Fruit fly (Drosophila melanogaster) whole organism, pupa: ENCODE measurements around the gene Pde11.
A peak's percentile ranks its signal among the peaks of the same experiment; 100 is the strongest.

Source experiments
- CG10348 ChIP-seq: fragments of 200-800 bp; sonication (Bioruptor generic); IDR thresholded peaks from 2 replicates; pipeline ENCODE4 v1.3.6; 2022; ENCODE audit warnings: missing biosample characterization, missing genetic modification characterization
- CG12605 ChIP-seq: fragments of 200-800 bp; sonication (Bioruptor generic); IDR thresholded peaks from 2 replicates; pipeline ENCODE4 v1.3.6; 2022; ENCODE audit warnings: missing biosample characterization, missing genetic modification characterization
- CG13204 ChIP-seq: fragments of 200-800 bp; sonication (Bioruptor generic); optimal IDR thresholded peaks from 2 replicates; lab custom pipeline; 2018; ENCODE audit warnings: missing biosample characterization, mild to moderate bottlenecking, missing genetic modification characterization, moderate library complexity
- CG14655 ChIP-seq: fragments of 200-800 bp; sonication (Bioruptor generic); optimal IDR thresholded peaks from 3 replicates; lab custom pipeline; 2017; ENCODE audit warnings: mild to moderate bottlenecking, missing biosample characterization, missing genetic modification reagents, missing genetic modification characterization
- CG15710 ChIP-seq: fragments of 200-800 bp; sonication (Bioruptor generic); optimal IDR thresholded peaks from 2 replicates; lab custom pipeline; 2018; ENCODE audit warnings: missing biosample characterization, mild to moderate bottlenecking, missing genetic modification characterization, moderate library complexity
- CG17806 ChIP-seq: fragments of 200-800 bp; sonication (Bioruptor generic); optimal IDR thresholded peaks from 2 replicates; lab custom pipeline; 2018; ENCODE audit warnings: missing biosample characterization, mild to moderate bottlenecking, missing genetic modification characterization, moderate library complexity
- CG32121 ChIP-seq: fragments of 200-800 bp; sonication (Bioruptor generic); IDR thresholded peaks from 2 replicates; pipeline ENCODE4 v1.3.6; 2022; ENCODE audit warnings: missing biosample characterization, missing genetic modification characterization
- CG34367 ChIP-seq: fragments of 200-800 bp; sonication (Bioruptor generic); optimal IDR thresholded peaks from 2 replicates; lab custom pipeline; 2018; ENCODE audit warnings: missing biosample characterization, mild to moderate bottlenecking, missing genetic modification characterization
- CG4496 ChIP-seq: fragments of 200-800 bp; sonication (Bioruptor generic); IDR thresholded peaks from 3 replicates; pipeline ENCODE4 v1.3.6; 2022; ENCODE audit warnings: missing biosample characterization, missing genetic modification characterization
- CG8159 ChIP-seq: fragments of 200-800 bp; sonication (Bioruptor generic); optimal IDR thresholded peaks from 3 replicates; lab custom pipeline; 2018; ENCODE audit warnings: missing biosample characterization, mild to moderate bottlenecking, missing genetic modification characterization, moderate library complexity
- CG8301 ChIP-seq: fragments of 200-800 bp; sonication (Bioruptor generic); optimal IDR thresholded peaks from 2 replicates; lab custom pipeline; 2018; ENCODE audit warnings: missing biosample characterization, mild to moderate bottlenecking, missing genetic modification characterization
- CG9948 ChIP-seq: fragments of 200-800 bp; sonication (Bioruptor generic); optimal IDR thresholded peaks from 2 replicates; lab custom pipeline; 2018; ENCODE audit warnings: missing biosample characterization, mild to moderate bottlenecking, missing genetic modification characterization, moderate library complexity
- D1 ChIP-seq: fragments of 200-800 bp; sonication (Bioruptor generic); optimal IDR thresholded peaks from 2 replicates; lab custom pipeline; 2018; ENCODE audit warnings: missing biosample characterization, mild to moderate bottlenecking, missing genetic modification characterization, moderate library complexity
- EcR ChIP-seq: fragments of 200-800 bp; sonication (Bioruptor generic); optimal IDR thresholded peaks from 3 replicates; lab custom pipeline; 2019; ENCODE audit warnings: missing biosample characterization, missing genetic modification characterization, mild to moderate bottlenecking, moderate library complexity, missing genetic modification reagents
- Ets98B ChIP-seq: fragments of 200-800 bp; sonication (Bioruptor generic); IDR thresholded peaks from 2 replicates; pipeline ENCODE4 v1.3.6; 2022; ENCODE audit warnings: missing biosample characterization, missing genetic modification characterization
- Pif1A ChIP-seq: fragments of 200-800 bp; sonication (Bioruptor generic); optimal IDR thresholded peaks from 3 replicates; lab custom pipeline; 2016; ENCODE audit warnings: missing biosample characterization, missing genetic modification characterization
- Pif1B ChIP-seq: fragments of 200-800 bp; sonication (Bioruptor generic); optimal IDR thresholded peaks from 3 replicates; lab custom pipeline; 2016; ENCODE audit warnings: missing biosample characterization, missing genetic modification characterization
- Snoo ChIP-seq: fragments of 200-800 bp; sonication (Bioruptor generic); optimal IDR thresholded peaks from 3 replicates; lab custom pipeline; 2017; ENCODE audit warnings: missing biosample characterization, mild to moderate bottlenecking, missing genetic modification characterization, inconsistent platforms
- fd96Ca ChIP-seq: fragments of 200-800 bp; sonication (Bioruptor generic); IDR thresholded peaks from 3 replicates; pipeline ENCODE4 v1.3.6; 2022; ENCODE audit warnings: missing biosample characterization, missing genetic modification characterization
- gl ChIP-seq: fragments of 200-800 bp; sonication (Bioruptor generic); optimal IDR thresholded peaks from 2 replicates; lab custom pipeline; 2018; ENCODE audit warnings: missing biosample characterization, mild to moderate bottlenecking, missing genetic modification characterization
- rn ChIP-seq: fragments of 200-800 bp; sonication (Bioruptor generic); IDR thresholded peaks from 2 replicates; pipeline ENCODE4 v1.3.6; 2022; ENCODE audit warnings: missing biosample characterization, missing genetic modification characterization

Gene Pde11

dm6 chr2L:18566235-18567158 lies 23.6 kb downstream of the Pde11 start:
- TF ChIP-seq CG13204 (GFP tag; lab: Kevin White, UChicago) (no peak), fd96Ca (peak; percentile 22; the same call in 1 of the 3 replicates), Pif1A (GFP tag; lab: Kevin White, UChicago) (peak; percentile 13), rn (no peak), CG12605 (GFP tag; lab: Robert Waterston, UW) (no peak), Pif1B (GFP tag; lab: Kevin White, UChicago) (peak; percentile 29), EcR (GFP tag; lab: Kevin White, UChicago) (peak; percentile 73), CG9948 (peak; percentile 49), Ets98B (GFP tag; lab: Robert Waterston, UW) (no peak; the same call in 1 of the 2 replicates), CG15710 (tag; lab: Kevin White, UChicago) (peak; percentile 66), CG8159 (peak; percentile 60), D1 (tag; lab: Kevin White, UChicago) (no peak), CG4496 (GFP tag; lab: Robert Waterston, UW) (peak; percentile 57; the same call in 1 of the 3 replicates), CG17806 (tag; lab: Kevin White, UChicago) (peak; percentile 51), CG10348 (no peak), Snoo (tag; lab: Kevin White, UChicago) (no peak), CG8301 (tag; lab: Kevin White, UChicago) (peak; percentile 43), CG14655 (GFP tag; lab: Kevin White, UChicago) (peak; percentile 61), gl (tag; lab: Kevin White, UChicago) (no peak), CG34367 (tag; lab: Kevin White, UChicago) (peak; percentile 44), CG32121 (GFP tag; lab: Robert Waterston, UW) (no peak)

dm6 chr2L:18564417-18564816 lies 25.7 kb downstream of the Pde11 start:
- no peak for TF ChIP-seq CG8159
- 0 out of 3 replicates have a peak, but pooled peaks have one; percentile 10 for TF ChIP-seq CG4496 (GFP tag; lab: Robert Waterston, UW)
- no peak for TF ChIP-seq EcR (GFP tag; lab: Kevin White, UChicago)
- TF ChIP-seq D1 (tag; lab: Kevin White, UChicago) = no peak

dm6 chr2L:18563991-18564390 lies 26.2 kb downstream of the Pde11 start:
- no peak for TF ChIP-seq fd96Ca

dm6 chr2L:18563020-18563546 lies 27.1 kb downstream of the Pde11 start:
- peak; percentile 60 for TF ChIP-seq CG8301 (tag; lab: Kevin White, UChicago)
- peak; percentile 41 for TF ChIP-seq CG17806 (tag; lab: Kevin White, UChicago)
- no peak for TF ChIP-seq CG10348
- peak; percentile 80 for TF ChIP-seq Ets98B (GFP tag; lab: Robert Waterston, UW)
- peak; percentile 80 for TF ChIP-seq CG4496 (GFP tag; lab: Robert Waterston, UW)
- no peak for TF ChIP-seq Snoo (tag; lab: Kevin White, UChicago)
- peak; percentile 76 for TF ChIP-seq CG13204 (GFP tag; lab: Kevin White, UChicago)
- peak; percentile 14 for TF ChIP-seq CG9948
- no peak for TF ChIP-seq rn
- peak; percentile 94 for TF ChIP-seq CG12605 (GFP tag; lab: Robert Waterston, UW)
- peak; percentile 47 for TF ChIP-seq Pif1B (GFP tag; lab: Kevin White, UChicago)
- TF ChIP-seq gl (tag; lab: Kevin White, UChicago) = peak; percentile 90
- no peak for TF ChIP-seq D1 (tag; lab: Kevin White, UChicago)
- peak; percentile 52 for TF ChIP-seq CG15710 (tag; lab: Kevin White, UChicago)
- TF ChIP-seq CG8159 = peak; percentile 50
- TF ChIP-seq Pif1A (GFP tag; lab: Kevin White, UChicago) = peak; percentile 61
- TF ChIP-seq CG34367 (tag; lab: Kevin White, UChicago) = peak; percentile 25
- TF ChIP-seq CG14655 (GFP tag; lab: Kevin White, UChicago) = peak; percentile 61
- TF ChIP-seq fd96Ca = peak; percentile 63; the same call in 1 of the 3 replicates
- TF ChIP-seq CG32121 (GFP tag; lab: Robert Waterston, UW) = peak; percentile 72
- TF ChIP-seq EcR (GFP tag; lab: Kevin White, UChicago) = peak; percentile 2
- TF ChIP-seq, all 21 proteins: peak for 17

dm6 chr2L:18562573-18562972 lies 27.6 kb downstream of the Pde11 start:
- TF ChIP-seq CG8301 (tag; lab: Kevin White, UChicago) (no peak), CG12605 (GFP tag; lab: Robert Waterston, UW) (peak; percentile 4; the same call in 1 of the 2 replicates)
- TF ChIP-seq, all 21 proteins: peak for 1

dm6 chr2L:18561522-18562119 lies 28.5 kb downstream of the Pde11 start:
- peak; percentile 69 for TF ChIP-seq Snoo (tag; lab: Kevin White, UChicago)
- TF ChIP-seq CG13204 (GFP tag; lab: Kevin White, UChicago) = peak; percentile 10
- peak; percentile 27; the same call in 1 of the 3 replicates for TF ChIP-seq fd96Ca
- TF ChIP-seq Pif1B (GFP tag; lab: Kevin White, UChicago) = no peak
- TF ChIP-seq CG8301 (tag; lab: Kevin White, UChicago) = no peak
- TF ChIP-seq CG32121 (GFP tag; lab: Robert Waterston, UW) = 0 out of 2 replicates have a peak, but pooled peaks have one; percentile 20
- peak; percentile 86 for TF ChIP-seq EcR (GFP tag; lab: Kevin White, UChicago)
- TF ChIP-seq CG4496 (GFP tag; lab: Robert Waterston, UW) = 0 out of 3 replicates have a peak, but pooled peaks have one; percentile 40
